Worm (Caenorhabditis elegans): ENCODE data around the gene sri-71.
"Not testable (repeated sequence)": the region's sequence is repeated elsewhere in the genome, so short reads cannot be mapped to it uniquely, and the experiment has no call there.

DNA sequence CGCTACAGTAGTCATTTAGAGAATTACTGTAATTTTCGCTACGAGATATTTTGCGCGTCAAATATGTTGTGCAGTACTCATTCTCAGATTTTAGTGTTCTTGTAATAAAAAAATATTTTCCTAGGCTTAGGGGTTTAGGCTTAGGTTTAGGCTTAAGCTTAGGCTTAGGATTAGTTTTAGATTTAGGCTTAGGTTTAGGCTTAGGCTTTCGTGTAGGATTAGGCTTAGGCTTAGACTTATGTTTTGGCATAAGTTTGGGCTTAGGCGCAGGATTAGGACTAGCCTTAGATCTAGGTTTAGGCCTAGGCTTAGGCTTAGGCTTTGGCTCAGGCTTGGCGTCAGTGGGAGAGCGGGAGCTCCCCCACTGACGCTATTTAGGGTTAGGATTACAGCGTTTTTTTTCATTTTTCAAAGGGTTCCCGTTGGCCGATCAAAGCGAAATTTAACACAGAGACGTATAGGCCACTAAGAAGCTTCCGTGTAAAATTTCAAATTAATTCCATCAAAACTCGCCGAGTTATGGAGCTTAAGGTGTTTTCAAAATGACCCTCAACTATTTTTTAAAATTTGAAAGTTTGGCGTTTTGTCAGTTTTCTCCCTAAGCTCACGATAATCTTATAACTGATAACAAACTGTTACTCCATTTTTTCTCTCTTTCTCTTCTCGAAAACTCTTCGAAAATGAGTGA is 12.0 kb downstream of the sri-71 start, which contains the start of gene F22E5.8:
- not testable (repeated sequence) for TF ChIP-seq him-1, dao-5 (tag; optimal IDR thresholded peaks at IDR 0.05)

Data from whole organism, L4/young adult.